Worm (Caenorhabditis elegans) whole organism, late embryonic: ENCODE measurements around the gene npp-9.

ENCODE experiments used
- ceh-2 ChIP-seq: sonication (generic microtip); optimal IDR thresholded peaks from 2 replicates; lab custom pipeline; 2016; ENCODE audit warnings: missing genotype, missing genetic modification characterization, missing compliant biosample characterization
- sox-2 ChIP-seq: fragments of 200-800 bp; sonication (Bioruptor generic); IDR thresholded peaks from 2 replicates; pipeline ENCODE4 v1.3.6; 2022; ENCODE audit warnings: missing genetic modification reagents, missing genetic modification characterization, missing compliant biosample characterization

DNA sequence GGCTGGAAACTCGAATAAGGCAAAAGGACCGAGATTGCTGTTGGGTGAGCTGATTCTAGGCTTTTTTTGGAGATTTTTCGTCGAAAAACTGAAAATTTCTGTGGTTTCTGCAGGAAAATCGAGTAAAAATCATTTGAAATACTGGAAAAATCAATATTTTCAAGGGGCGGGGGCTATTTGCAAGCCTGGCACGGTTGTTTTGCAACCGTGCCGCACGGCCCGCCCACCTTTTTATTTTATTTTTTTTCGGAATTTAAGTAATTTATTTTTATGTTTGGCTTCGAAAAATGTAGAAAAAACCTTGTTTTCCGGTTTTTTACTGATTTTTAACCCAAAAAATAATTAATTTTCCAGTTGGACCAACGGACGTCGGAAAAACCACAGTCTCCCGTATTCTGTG is 5.8 kb downstream of the npp-9 start:
- TF ChIP-seq ceh-2 (tag; lab: Kevin White, UChicago) = no peak
- TF ChIP-seq sox-2 (GFP tag; lab: Robert Waterston, UW) = no peak
